Worm (Caenorhabditis elegans) whole organism, L1 larva: ENCODE results near the gene dnj-7.
A peak's percentile ranks its signal among the peaks of the same experiment; 100 is the strongest.

Experiments
- alr-1 ChIP-seq: fragments of 200-800 bp; sonication (Bioruptor generic); optimal IDR thresholded peaks from 2 replicates; lab custom pipeline; 2018; ENCODE audit warnings: borderline replicate concordance, mild to moderate bottlenecking, missing genetic modification characterization, missing compliant biosample characterization
- ama-1 ChIP-seq: fragments of 150-350 bp; optimal IDR thresholded peaks from 2 replicates; lab custom pipeline; 2014
- ceh-8 ChIP-seq: fragments of 200-800 bp; sonication (Bioruptor generic); optimal IDR thresholded peaks from 2 replicates; lab custom pipeline; 2018; ENCODE audit warnings: mild to moderate bottlenecking, missing genetic modification characterization, moderate library complexity, missing compliant biosample characterization
- ceh-82 ChIP-seq, 3 experiments: fragments of 150-350 bp in 1 of 3; sonication (generic microtip) in 2 of 3; optimal IDR thresholded peaks; 2 replicates each; lab custom pipeline; 2014 to 2017; ENCODE audit warnings: missing biosample characterization in 3 of 3, missing genetic modification characterization in 3 of 3
- ceh-90 ChIP-seq: sonication (generic microtip); optimal IDR thresholded peaks from 2 replicates; lab custom pipeline; 2016; ENCODE audit warnings: missing genetic modification characterization, missing compliant biosample characterization
- dpl-1 ChIP-seq, 3 experiments: fragments of 150-350 bp in 2 of 3; sonication (generic microtip) in 1 of 3; optimal IDR thresholded peaks; 2 replicates each; lab custom pipeline; 2014 to 2017; ENCODE audit warnings: missing biosample characterization in 3 of 3, missing genetic modification characterization in 3 of 3, missing genetic modification reagents in 3 of 3
- dsc-1 ChIP-seq: sonication (generic microtip); optimal IDR thresholded peaks from 2 replicates; lab custom pipeline; 2016; ENCODE audit warnings: mild to moderate bottlenecking, missing genetic modification characterization, missing compliant biosample characterization
- efl-1 ChIP-seq, 4 experiments: fragments of 150-350 bp; optimal IDR thresholded peaks in 3 of 4; peaks in 1 of 4; 1 replicate in 1 of 4; 2 replicates in 3 of 4; lab custom pipeline; 2014; ENCODE audit warnings: missing biosample characterization in 2 of 4, missing genetic modification characterization in 2 of 4, missing genetic modification reagents in 2 of 4
- efl-3 ChIP-seq: fragments of 200-800 bp; sonication (Bioruptor generic); optimal IDR thresholded peaks from 2 replicates; lab custom pipeline; 2018; ENCODE audit warnings: mild to moderate bottlenecking, missing genetic modification characterization, missing compliant biosample characterization
- egl-13 ChIP-seq: sonication (generic microtip); optimal IDR thresholded peaks from 2 replicates; lab custom pipeline; 2016; ENCODE audit warnings: missing genotype, missing genetic modification reagents, missing genetic modification characterization, missing compliant biosample characterization
- elt-2 ChIP-seq: sonication (generic microtip); optimal IDR thresholded peaks from 2 replicates; lab custom pipeline; 2016; ENCODE audit warnings: missing genetic modification characterization, mild to moderate bottlenecking, inconsistent platforms, missing compliant biosample characterization, missing genetic modification reagents
- elt-3 ChIP-seq, 6 experiments: fragments of 150-350 bp in 1 of 6; sonication (generic microtip); optimal IDR thresholded peaks; 2 replicates each; lab custom pipeline; 2017 to 2018; ENCODE audit warnings: missing biosample characterization in 6 of 6, missing genetic modification characterization in 6 of 6, inconsistent platforms in 1 of 6
- ets-5 ChIP-seq: fragments of 200-800 bp; sonication (Bioruptor generic); IDR thresholded peaks from 2 replicates; pipeline ENCODE4 v1.3.6; 2022; ENCODE audit warnings: missing genetic modification characterization, missing compliant biosample characterization
- fkh-10 ChIP-seq: sonication (generic microtip); optimal IDR thresholded peaks from 2 replicates; lab custom pipeline; 2017; ENCODE audit warnings: missing biosample characterization, missing genetic modification reagents, missing genetic modification characterization
- fkh-4 ChIP-seq: sonication (generic microtip); optimal IDR thresholded peaks from 2 replicates; lab custom pipeline; 2016; ENCODE audit warnings: missing compliant biosample characterization, missing genetic modification characterization, borderline replicate concordance
- fkh-8 ChIP-seq: sonication (generic microtip); optimal IDR thresholded peaks from 2 replicates; lab custom pipeline; 2016; ENCODE audit warnings: mild to moderate bottlenecking, missing genetic modification characterization, missing compliant biosample characterization
- fos-1 ChIP-seq: fragments of 150-350 bp; optimal IDR thresholded peaks from 2 replicates; lab custom pipeline; 2014; ENCODE audit warnings: missing biosample characterization, missing genetic modification characterization
- grh-1 ChIP-seq: fragments of 200-800 bp; sonication (Bioruptor generic); IDR thresholded peaks from 2 replicates; pipeline ENCODE4 v1.3.6; 2022; ENCODE audit warnings: missing genetic modification reagents, missing genetic modification characterization, missing compliant biosample characterization
- hpl-2 ChIP-seq: fragments of 150-350 bp; optimal IDR thresholded peaks from 2 replicates; lab custom pipeline; 2014; ENCODE audit warnings: missing biosample characterization, missing genetic modification reagents, missing genetic modification characterization
- irx-1 ChIP-seq: sonication (generic microtip); optimal IDR thresholded peaks from 2 replicates; lab custom pipeline; 2016; ENCODE audit warnings: missing genetic modification characterization, missing compliant biosample characterization
- isw-1 ChIP-seq: fragments of 200-800 bp; sonication (Bioruptor generic); IDR thresholded peaks from 2 replicates; pipeline ENCODE4 v1.3.6; 2022; ENCODE audit warnings: missing genetic modification characterization, missing compliant biosample characterization
- lin-14 ChIP-seq: fragments of 200-800 bp; sonication (Bioruptor generic); optimal IDR thresholded peaks from 2 replicates; lab custom pipeline; 2018; ENCODE audit warnings: mild to moderate bottlenecking, missing genetic modification characterization, moderate library complexity, missing compliant biosample characterization
- lin-35 ChIP-seq, 2 experiments: fragments of 150-350 bp; optimal IDR thresholded peaks; 2 replicates each; lab custom pipeline; 2014; ENCODE audit warnings: missing biosample characterization in 2 of 2, missing genetic modification characterization in 2 of 2, missing genetic modification reagents in 2 of 2
- lir-3 ChIP-seq: sonication (generic microtip); optimal IDR thresholded peaks from 2 replicates; lab custom pipeline; 2016; ENCODE audit warnings: mild to moderate bottlenecking, missing genetic modification characterization, moderate library complexity, missing compliant biosample characterization; ENCODE audit not compliant: poor library complexity
- lsy-2 ChIP-seq, 2 experiments: fragments of 150-350 bp; optimal IDR thresholded peaks; 2 replicates each; lab custom pipeline; 2014; ENCODE audit warnings: missing biosample characterization in 2 of 2, missing genetic modification characterization in 2 of 2
- mdl-1 ChIP-seq, 2 experiments: fragments of 150-350 bp; optimal IDR thresholded peaks; 2 replicates each; lab custom pipeline; 2014 to 2017; ENCODE audit warnings: missing biosample characterization in 2 of 2, missing genetic modification characterization in 2 of 2, inconsistent platforms in 1 of 2
- mep-1 ChIP-seq: fragments of 150-350 bp; optimal IDR thresholded peaks from 2 replicates; lab custom pipeline; 2014; ENCODE audit warnings: missing biosample characterization, missing genetic modification characterization
- nhr-11 ChIP-seq: fragments of 150-350 bp; optimal IDR thresholded peaks from 2 replicates; lab custom pipeline; 2014; ENCODE audit warnings: missing biosample characterization, missing genetic modification characterization
- nhr-19 ChIP-seq: fragments of 200-800 bp; sonication (Bioruptor generic); conservative IDR thresholded peaks from 2 replicates; pipeline ENCODE4 v1.3.6; 2022; ENCODE audit warnings: missing genetic modification characterization, missing compliant biosample characterization
- nhr-20 ChIP-seq: sonication (generic microtip); optimal IDR thresholded peaks from 2 replicates; lab custom pipeline; 2016; ENCODE audit warnings: mild to moderate bottlenecking, missing genetic modification characterization, missing compliant biosample characterization
- nhr-28 ChIP-seq: fragments of 150-350 bp; optimal IDR thresholded peaks from 2 replicates; lab custom pipeline; 2014; ENCODE audit warnings: missing biosample characterization, missing genetic modification characterization
- nhr-47 ChIP-seq: sonication (generic microtip); optimal IDR thresholded peaks from 2 replicates; lab custom pipeline; 2016; ENCODE audit warnings: mild to moderate bottlenecking, missing genetic modification characterization, moderate library complexity, missing compliant biosample characterization
- nhr-71 ChIP-seq: sonication (generic microtip); optimal IDR thresholded peaks from 2 replicates; lab custom pipeline; 2016; ENCODE audit warnings: mild to moderate bottlenecking, missing genetic modification characterization, moderate library complexity, missing compliant biosample characterization
- pag-3 ChIP-seq: sonication (generic microtip); optimal IDR thresholded peaks from 2 replicates; lab custom pipeline; 2017; ENCODE audit warnings: missing genetic modification characterization, mild to moderate bottlenecking, missing compliant biosample characterization, antibody characterized with exemption, borderline replicate concordance; ENCODE audit not compliant: insufficient read depth
- pqm-1 ChIP-seq: sonication (generic microtip); optimal IDR thresholded peaks from 3 replicates; lab custom pipeline; 2017; ENCODE audit warnings: missing biosample characterization, missing genetic modification characterization
- rnt-1 ChIP-seq: sonication (generic microtip); optimal IDR thresholded peaks from 2 replicates; lab custom pipeline; 2016; ENCODE audit warnings: mild to moderate bottlenecking, missing genetic modification characterization, moderate library complexity, missing compliant biosample characterization
- skn-1 ChIP-seq: fragments of 150-350 bp; optimal IDR thresholded peaks from 2 replicates; lab custom pipeline; 2014; ENCODE audit warnings: missing biosample characterization, missing genetic modification characterization
- snu-23 ChIP-seq: sonication (generic microtip); optimal IDR thresholded peaks from 2 replicates; lab custom pipeline; 2016; ENCODE audit warnings: missing genetic modification characterization, missing compliant biosample characterization
- sptf-1 ChIP-seq: fragments of 150-350 bp; optimal IDR thresholded peaks from 2 replicates; lab custom pipeline; 2014; ENCODE audit warnings: missing biosample characterization, missing genetic modification characterization
- sup-37 ChIP-seq: fragments of 200-800 bp; sonication (Bioruptor generic); optimal IDR thresholded peaks from 2 replicates; lab custom pipeline; 2018; ENCODE audit warnings: mild to moderate bottlenecking, missing genetic modification characterization, missing compliant biosample characterization
- swsn-7 ChIP-seq: sonication (generic microtip); optimal IDR thresholded peaks from 2 replicates; lab custom pipeline; 2016; ENCODE audit warnings: missing genetic modification characterization, missing compliant biosample characterization
- tbx-2 ChIP-seq: sonication (generic microtip); optimal IDR thresholded peaks from 2 replicates; lab custom pipeline; 2016; ENCODE audit warnings: missing genetic modification characterization, missing compliant biosample characterization
- unc-130 ChIP-seq: fragments of 150-350 bp; optimal IDR thresholded peaks from 2 replicates; lab custom pipeline; 2017; ENCODE audit warnings: missing biosample characterization, missing genetic modification characterization, inconsistent platforms
- unc-86 ChIP-seq: sonication (generic microtip); optimal IDR thresholded peaks from 2 replicates; lab custom pipeline; 2016; ENCODE audit warnings: missing genetic modification characterization, missing compliant biosample characterization
- xbp-1 ChIP-seq: sonication (generic microtip); optimal IDR thresholded peaks from 2 replicates; lab custom pipeline; 2016; ENCODE audit warnings: missing genetic modification characterization, missing compliant biosample characterization
- zag-1 ChIP-seq: fragments of 150-350 bp; optimal IDR thresholded peaks from 2 replicates; lab custom pipeline; 2014; ENCODE audit warnings: missing biosample characterization, missing genetic modification characterization
- ztf-4 ChIP-seq: fragments of 150-350 bp; optimal IDR thresholded peaks from 2 replicates; lab custom pipeline; 2014; ENCODE audit warnings: missing biosample characterization, missing genetic modification characterization

The dnj-7 gene

DNA sequence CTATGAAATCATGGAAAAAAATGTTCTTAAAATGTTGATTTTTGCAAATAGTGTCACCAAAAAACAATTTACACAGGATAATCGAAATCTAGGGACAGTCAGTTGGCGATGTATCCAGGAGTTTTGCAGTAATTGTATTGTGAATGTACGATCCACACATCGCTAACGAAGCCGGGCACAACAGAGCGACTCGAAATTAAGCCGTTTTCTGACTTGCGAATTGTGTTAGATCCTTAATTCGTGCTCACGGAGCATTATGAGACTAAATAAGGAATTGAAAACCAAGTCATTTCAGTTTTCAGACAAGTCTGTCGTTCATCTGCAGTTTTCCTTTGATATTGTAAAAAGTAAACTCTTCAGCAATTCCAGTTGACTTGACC is 39.7 kb downstream of the dnj-7 start:
- TF ChIP-seq sptf-1 (tag; lab: Kevin White, UChicago), result no peak
- TF ChIP-seq lin-35 (GFP tag; optimal IDR thresholded peaks at IDR 0.05; lab: Kevin White, UChicago), result no peak
- no peak for TF ChIP-seq skn-1 (tag; lab: Kevin White, UChicago)
- no peak for TF ChIP-seq ztf-4 (tag; lab: Kevin White, UChicago)
- no peak for TF ChIP-seq ama-1 (lab: Kevin White, UChicago)
- no peak for TF ChIP-seq grh-1 (GFP tag; lab: Robert Waterston, UW)
- no peak for TF ChIP-seq nhr-47 (tag; lab: Kevin White, UChicago)
- TF ChIP-seq swsn-7, result no peak
- no peak for TF ChIP-seq nhr-71 (tag; lab: Kevin White, UChicago)
- TF ChIP-seq lir-3 (tag; lab: Kevin White, UChicago), result no peak
- TF ChIP-seq nhr-28, result no peak
- no peak for TF ChIP-seq zag-1 (tag; lab: Kevin White, UChicago)
- TF ChIP-seq mdl-1 (tag; optimal IDR thresholded peaks at IDR 0.05; lab: Kevin White, UChicago), result no peak
- no peak for TF ChIP-seq fkh-4
- TF ChIP-seq isw-1 (GFP tag; lab: Robert Waterston, UW), result no peak
- TF ChIP-seq nhr-19 (GFP tag; lab: Robert Waterston, UW), result no peak; the same call in 1 of the 2 replicates
- TF ChIP-seq efl-3 (GFP tag; lab: Kevin White, UChicago), result no peak

DNA sequence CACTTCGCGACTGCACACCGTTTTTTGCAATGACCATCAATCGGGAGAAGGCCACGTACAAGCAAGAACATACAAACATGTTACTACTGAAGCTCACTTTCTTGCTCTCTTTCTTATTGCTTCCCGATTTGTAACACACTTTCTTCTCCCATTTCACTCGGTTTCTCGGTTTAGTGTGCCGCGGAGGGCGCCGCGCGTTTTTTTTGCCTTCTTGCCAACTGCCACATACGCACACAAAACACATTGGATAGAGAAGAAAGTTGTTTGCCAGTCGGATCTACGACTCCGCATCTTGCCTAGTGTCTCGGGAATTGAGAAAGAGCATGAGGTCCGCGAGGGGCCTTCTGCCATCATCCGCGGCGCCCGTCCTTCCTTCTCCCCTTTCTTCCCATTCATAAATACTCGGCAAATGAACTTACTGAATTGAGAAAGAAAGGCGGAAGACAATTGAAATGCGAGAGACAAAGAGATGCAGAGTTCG is 40.4 kb downstream of the dnj-7 start:
- TF ChIP-seq nhr-47 (tag; lab: Kevin White, UChicago) (peak; percentile 57), mep-1 (tag; lab: Kevin White, UChicago) (peak; percentile 39), ceh-90 (tag; lab: Kevin White, UChicago) (no peak), irx-1 (peak; percentile 67), fkh-8 (tag; lab: Kevin White, UChicago) (peak; percentile 20), nhr-11 (tag; lab: Kevin White, UChicago) (no peak), snu-23 (peak; percentile 63), lin-35 (GFP tag; optimal IDR thresholded peaks at IDR 0.05; lab: Kevin White, UChicago) (peak in 1 of 2 experiments; percentile 0), dsc-1 (tag; lab: Kevin White, UChicago) (peak; percentile 73), unc-130 (tag; lab: Kevin White, UChicago) (no peak), ceh-8 (GFP tag; lab: Kevin White, UChicago) (peak; percentile 3), egl-13 (peak; percentile 41), rnt-1 (tag; lab: Kevin White, UChicago) (peak; percentile 69), efl-1 (optimal IDR thresholded peaks at IDR 0.05; lab: Kevin White, UChicago) (peak; percentile 8 to 14), efl-1 (GFP tag; optimal IDR thresholded peaks at IDR 0.05 in 1 of 2; lab: Kevin White, UChicago) (peak in 1 of 2 experiments; percentile 14), elt-2 (tag; lab: Kevin White, UChicago) (no peak), lsy-2 (tag; optimal IDR thresholded peaks at IDR 0.05; lab: Kevin White, UChicago) (peak; percentile 31 to 57), fos-1 (tag; lab: Kevin White, UChicago) (no peak), dpl-1 (GFP tag; optimal IDR thresholded peaks at IDR 0.05; lab: Kevin White, UChicago) (no peak), sup-37 (GFP tag; lab: Kevin White, UChicago) (peak; percentile 21), tbx-2 (tag; lab: Kevin White, UChicago) (peak; percentile 83), nhr-19 (GFP tag; lab: Robert Waterston, UW) (peak; percentile 46), hpl-2 (GFP tag; lab: Kevin White, UChicago) (no peak), zag-1 (tag; lab: Kevin White, UChicago) (no peak), pag-3 (peak; percentile 72), skn-1 (tag; lab: Kevin White, UChicago) (peak; percentile 7), fkh-10 (GFP tag; lab: Kevin White, UChicago) (peak; percentile 95), swsn-7 (peak; percentile 74), nhr-20 (tag; lab: Kevin White, UChicago) (peak; percentile 36), elt-3 (tag; optimal IDR thresholded peaks at IDR 0.05; lab: Kevin White, UChicago) (no peak), unc-86 (tag; lab: Kevin White, UChicago) (peak; percentile 67), xbp-1 (tag; lab: Kevin White, UChicago) (peak; percentile 58), ceh-82 (tag; optimal IDR thresholded peaks at IDR 0.05; lab: Kevin White, UChicago) (peak; percentile 29 to 56 (median 37)), alr-1 (no peak), nhr-71 (tag; lab: Kevin White, UChicago) (peak; percentile 84), ets-5 (GFP tag; lab: Robert Waterston, UW) (no peak), pqm-1 (tag; lab: Kevin White, UChicago) (no peak), mdl-1 (tag; optimal IDR thresholded peaks at IDR 0.05; lab: Kevin White, UChicago) (peak in 1 of 2 experiments; percentile 38), lin-14 (GFP tag; lab: Kevin White, UChicago) (peak; percentile 95)
